Fruit fly (Drosophila melanogaster) S2 (cell line): ENCODE data around the gene CG7255.

ENCODE experiments used
- CG8478 ChIP-seq: fragments of >200 bp; optimal IDR thresholded peaks from 2 replicates; lab custom pipeline; 2018
- CTCF ChIP-seq, 2 experiments: fragments of >200 bp; optimal IDR thresholded peaks; 2 replicates each; lab custom pipeline; 2018

CG7255 gene

DNA sequence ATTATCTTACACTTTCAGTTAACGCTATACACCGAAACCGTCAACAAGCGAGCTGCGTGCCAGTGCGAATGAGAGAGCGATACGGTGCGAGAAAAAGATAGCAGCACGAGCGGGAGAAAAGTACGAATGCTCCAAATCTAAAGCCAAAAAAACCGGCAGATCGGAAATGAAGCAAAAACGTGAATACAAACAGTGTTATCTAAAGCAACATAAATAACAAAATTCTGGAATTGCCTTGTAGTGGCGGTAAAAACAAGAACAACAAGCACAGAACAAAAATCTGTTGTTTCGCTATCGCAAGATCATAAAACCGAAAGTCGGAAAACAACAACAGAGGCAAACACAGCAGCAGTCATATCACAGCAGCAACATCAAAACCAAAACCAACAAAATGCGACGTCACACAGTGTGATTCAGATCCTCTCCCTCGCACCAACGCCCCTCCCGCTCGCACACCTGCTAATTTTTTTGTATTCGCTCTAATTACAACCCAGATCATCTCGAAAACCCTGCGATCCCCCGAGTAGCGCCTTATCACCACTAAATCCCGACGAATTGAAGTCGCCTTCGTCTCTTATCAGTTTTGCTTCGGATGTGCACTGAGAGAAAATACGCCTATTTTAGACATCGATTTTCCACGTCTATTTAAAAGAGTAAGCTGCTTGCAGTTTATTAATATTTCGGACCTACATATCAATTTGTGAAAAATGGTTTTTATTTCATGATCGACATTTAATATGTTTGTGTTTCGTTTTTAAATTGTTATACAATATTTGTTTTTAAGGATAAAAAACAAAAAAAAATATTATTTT is at the start of gene CG7255:
TSS of gene CG7255 (plus strand) at position 32 of the 812 bp plus-strand sequence.
- no peak for TF ChIP-seq CG8478 (lab: Kevin White, UChicago)
- no peak for TF ChIP-seq CTCF (optimal IDR thresholded peaks at IDR 0.05; lab: Kevin White, UChicago)

DNA sequence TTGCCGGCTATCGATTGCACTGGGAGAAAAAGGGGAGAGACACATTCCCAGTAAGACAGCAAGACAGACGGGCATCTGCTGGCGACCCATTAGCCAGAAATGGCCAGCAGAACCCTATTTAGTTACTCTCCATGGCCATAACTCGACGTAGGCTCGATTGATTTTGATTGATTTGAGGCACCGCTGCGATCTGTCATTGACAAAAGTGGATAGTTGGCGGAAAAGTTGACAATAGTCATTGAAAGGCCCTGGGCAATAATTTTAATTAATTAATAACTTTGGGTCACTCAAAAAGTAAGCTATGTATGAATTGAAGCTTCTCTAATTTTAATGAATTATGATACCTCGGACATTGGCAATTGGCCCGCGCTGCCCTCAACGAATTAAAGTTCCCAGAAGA is 46.9 kb upstream of the CG7255 start:
- TF ChIP-seq CTCF (optimal IDR thresholded peaks at IDR 0.05; lab: Kevin White, UChicago) (no peak), CG8478 (lab: Kevin White, UChicago) (no peak)

DNA sequence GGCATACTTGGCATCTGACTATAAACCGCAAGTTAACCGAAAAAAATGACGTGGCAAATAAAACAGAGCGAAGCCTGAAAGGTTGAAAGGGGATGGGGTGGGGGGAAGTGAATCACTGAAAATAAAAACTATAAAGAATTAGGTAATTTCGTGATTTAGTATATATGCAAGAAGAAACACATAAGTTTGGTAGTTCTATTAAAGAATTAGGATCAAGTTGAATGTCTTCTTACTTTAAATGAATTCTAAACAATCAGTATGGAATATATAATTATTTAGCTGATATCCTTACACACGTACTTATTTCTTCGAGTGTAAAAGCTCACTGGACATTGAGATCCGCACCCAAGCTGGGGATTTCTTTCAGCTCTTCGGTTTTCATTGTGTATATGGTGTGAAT is 45.7 kb upstream of the CG7255 start:
- TF ChIP-seq CTCF (optimal IDR thresholded peaks at IDR 0.05; lab: Kevin White, UChicago) (no peak), CG8478 (lab: Kevin White, UChicago) (no peak)

DNA sequence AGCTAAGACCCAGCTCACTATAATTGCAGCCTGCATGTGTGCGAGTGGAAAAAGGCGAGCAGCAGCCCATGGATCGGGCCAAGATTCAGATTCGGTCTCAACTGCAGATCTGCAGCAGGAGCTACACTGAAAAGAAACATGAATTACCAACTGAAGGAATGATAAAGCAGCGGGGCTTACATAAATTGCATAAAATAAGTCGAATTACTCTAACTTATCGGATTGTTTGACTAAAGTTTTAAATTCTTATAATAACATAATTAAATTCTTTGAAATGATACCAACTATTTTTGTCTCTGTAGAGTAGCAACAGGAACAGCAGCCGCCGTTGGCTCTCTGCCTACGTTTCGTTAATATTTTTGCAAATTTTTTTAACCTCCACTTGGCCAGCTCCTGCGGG is 43.5 kb upstream of the CG7255 start:
- TF ChIP-seq CG8478 (lab: Kevin White, UChicago) (no peak), CTCF (optimal IDR thresholded peaks at IDR 0.05; lab: Kevin White, UChicago) (no peak)

DNA sequence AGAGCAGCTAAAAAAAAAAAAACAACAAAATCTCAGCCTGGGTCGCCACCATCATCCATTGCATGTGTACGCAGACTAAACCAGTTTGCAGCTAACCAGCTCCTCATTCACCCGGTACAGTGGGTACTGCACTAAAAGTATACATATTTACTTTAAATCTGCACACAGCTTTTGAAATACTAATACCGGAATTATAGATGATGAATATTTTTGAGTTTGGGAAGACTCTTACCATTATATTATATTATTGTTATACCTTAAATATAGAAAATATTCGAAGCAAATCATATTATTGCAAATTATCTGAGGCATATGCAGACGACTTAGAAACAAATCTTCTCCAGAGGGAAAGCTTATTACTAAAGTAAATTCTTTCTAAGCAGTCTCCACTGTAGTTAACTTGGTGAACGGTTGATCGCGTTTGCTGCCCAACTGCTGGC is 43.0 kb upstream of the CG7255 start:
- no peak for TF ChIP-seq CTCF (optimal IDR thresholded peaks at IDR 0.05; lab: Kevin White, UChicago)
- no peak for TF ChIP-seq CG8478 (lab: Kevin White, UChicago)

dm6 chr3L:15262050-15262449 is 42.0 kb upstream of the CG7255 start:
- TF ChIP-seq CTCF (optimal IDR thresholded peaks at IDR 0.05; lab: Kevin White, UChicago), result no peak
- TF ChIP-seq CG8478 (lab: Kevin White, UChicago), result no peak

DNA sequence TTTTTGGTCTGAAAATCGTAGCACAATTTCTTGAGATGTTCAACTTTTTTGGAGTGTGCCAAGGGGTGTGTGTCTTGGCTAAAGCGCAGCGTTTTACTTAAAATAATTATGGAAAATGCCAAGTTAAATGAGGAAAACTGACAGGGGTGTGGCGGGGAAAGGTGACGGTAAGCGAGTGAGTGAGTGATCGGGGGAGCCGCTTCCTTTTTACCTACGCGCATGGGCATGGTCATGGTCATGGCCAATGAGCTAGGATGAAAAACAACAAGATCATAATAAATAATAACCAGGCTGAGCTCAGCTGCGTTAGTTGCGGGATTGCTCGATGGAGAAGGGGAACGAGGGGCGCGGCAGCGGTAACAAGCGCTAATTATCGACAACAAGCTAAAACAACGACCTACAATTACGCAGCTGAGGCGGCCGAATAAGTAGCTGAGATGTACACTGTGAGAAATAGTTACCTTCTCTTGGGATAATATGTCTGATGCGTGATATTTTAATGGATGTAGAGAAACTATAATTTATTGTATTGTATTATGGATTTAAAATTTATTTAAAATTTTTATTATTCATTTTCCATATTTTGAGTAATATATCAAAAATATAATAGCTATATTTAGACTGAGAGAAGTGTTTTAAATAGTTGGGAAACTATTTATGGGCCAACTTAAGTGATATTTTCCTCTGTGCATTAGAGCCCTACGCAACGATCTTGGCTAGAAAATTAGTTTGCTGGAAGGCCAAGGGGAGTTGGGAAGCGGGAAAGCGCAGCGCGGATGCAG is 39.6 kb upstream of the CG7255 start:
- TF ChIP-seq CG8478 (lab: Kevin White, UChicago) (no peak), CTCF (optimal IDR thresholded peaks at IDR 0.05; lab: Kevin White, UChicago) (peak; percentile 19 to 41)

- no peak for TF ChIP-seq CG8478 (lab: Kevin White, UChicago)
- TF ChIP-seq CTCF (optimal IDR thresholded peaks at IDR 0.05; lab: Kevin White, UChicago), result no peak
Measured at dm6 chr3L:15266628-15267027, 37.4 kb upstream of the CG7255 start.

- TF ChIP-seq CG8478 (lab: Kevin White, UChicago), result no peak
- peak; percentile 56 to 87 for TF ChIP-seq CTCF (optimal IDR thresholded peaks at IDR 0.05; lab: Kevin White, UChicago)
Measured at dm6 chr3L:15267710-15268609, 36.1 kb upstream of the CG7255 start.

DNA sequence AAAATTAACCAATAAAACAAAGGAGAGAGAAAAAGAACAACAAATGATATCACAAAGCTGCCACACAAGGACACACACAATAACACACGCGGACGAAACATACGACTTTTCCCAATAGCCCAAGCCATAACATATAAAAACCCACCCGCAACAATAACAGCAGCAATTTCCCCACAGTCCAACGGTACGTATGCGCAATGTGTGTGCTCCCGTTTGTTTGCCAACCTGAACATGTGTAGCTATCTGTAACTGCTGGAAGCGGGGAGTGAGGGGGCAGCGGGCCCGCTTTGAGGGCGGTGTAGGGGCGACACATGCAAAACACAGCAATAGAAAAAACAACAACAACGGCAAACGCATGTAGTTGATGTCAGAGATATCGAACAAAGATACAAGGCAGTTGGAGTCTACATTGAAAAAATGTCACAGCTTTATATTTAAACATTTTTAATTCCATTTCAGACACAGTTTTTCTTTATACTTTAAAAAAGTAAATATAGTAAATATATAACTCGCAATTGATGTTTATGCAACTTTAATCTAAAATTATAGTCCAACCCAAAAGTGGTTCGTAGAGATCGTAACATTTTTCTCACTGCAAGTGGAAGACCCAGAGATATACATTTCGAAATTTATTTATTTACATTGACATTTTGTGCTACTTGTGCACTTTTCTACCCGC is 35.2 kb upstream of the CG7255 start:
- TF ChIP-seq CTCF (optimal IDR thresholded peaks at IDR 0.05; lab: Kevin White, UChicago) (no peak), CG8478 (lab: Kevin White, UChicago) (no peak)

- TF ChIP-seq CTCF (optimal IDR thresholded peaks at IDR 0.05; lab: Kevin White, UChicago) (no peak), CG8478 (lab: Kevin White, UChicago) (no peak)
Measured at dm6 chr3L:15275469-15276153, 28.4 kb upstream of the CG7255 start.

DNA sequence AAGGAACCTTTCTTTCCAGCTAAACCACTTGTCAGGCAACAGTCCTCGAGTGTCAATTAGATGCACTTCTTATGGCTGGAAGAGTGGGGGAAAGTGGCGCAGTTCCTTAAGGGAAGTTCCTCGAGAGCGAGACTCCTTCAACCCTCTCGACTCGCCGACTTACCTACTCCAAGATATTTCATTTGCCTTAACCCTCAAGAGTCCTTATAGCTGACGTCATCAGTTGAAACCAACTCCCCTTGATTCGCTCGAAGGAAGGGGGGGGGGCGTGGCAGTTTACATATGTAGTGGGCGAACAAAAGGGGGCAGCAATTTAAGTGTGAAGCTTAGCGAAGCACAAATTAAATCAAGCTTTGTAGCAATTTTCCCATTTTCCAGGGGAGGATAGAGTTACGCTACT is 23.0 kb upstream of the CG7255 start:
- TF ChIP-seq CTCF (optimal IDR thresholded peaks at IDR 0.05; lab: Kevin White, UChicago), result no peak
- TF ChIP-seq CG8478 (lab: Kevin White, UChicago), result no peak

DNA sequence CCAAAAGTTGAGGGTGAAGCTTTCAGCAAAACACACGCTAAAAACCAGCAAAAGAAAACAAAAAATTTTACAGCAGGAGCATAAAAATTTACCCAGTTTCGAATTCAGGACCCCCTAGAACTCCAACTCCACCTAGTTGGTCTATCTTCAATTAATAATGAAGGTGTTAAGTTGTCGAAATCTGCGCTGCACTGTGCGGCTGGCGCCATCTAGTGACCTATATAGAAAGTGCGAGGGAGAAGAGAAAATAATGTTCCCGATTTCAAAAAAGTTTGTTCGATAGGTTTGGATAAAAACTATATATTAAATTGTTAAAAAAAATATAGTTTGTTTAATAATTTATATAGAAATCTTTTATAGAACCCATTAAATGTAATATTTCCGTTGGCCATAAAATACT is 17.1 kb upstream of the CG7255 start:
- TF ChIP-seq CTCF (optimal IDR thresholded peaks at IDR 0.05; lab: Kevin White, UChicago), result peak in 1 of 2 experiments; percentile 62
- TF ChIP-seq CG8478 (lab: Kevin White, UChicago), result no peak
